Worm (Caenorhabditis elegans) whole organism, L2 larva: Measurements from ENCODE around the gene srt-16.

Experiments
- C34F6.9 ChIP-seq: fragments of 150-350 bp; optimal IDR thresholded peaks from 2 replicates; lab custom pipeline; 2014; ENCODE audit warnings: missing biosample characterization, missing genetic modification characterization
- F13H6.1 ChIP-seq: sonication (generic microtip); optimal IDR thresholded peaks from 2 replicates; lab custom pipeline; 2016; ENCODE audit warnings: missing genetic modification characterization, missing compliant biosample characterization
- Y55F3AM.14 ChIP-seq: fragments of 200-800 bp; sonication (Bioruptor generic); optimal IDR thresholded peaks from 2 replicates; lab custom pipeline; 2018; ENCODE audit warnings: mild to moderate bottlenecking, missing genetic modification characterization, missing compliant biosample characterization
- ZK546.5 ChIP-seq: sonication (generic microtip); optimal IDR thresholded peaks from 2 replicates; lab custom pipeline; 2017; ENCODE audit warnings: missing biosample characterization, missing genetic modification characterization
- aly-2 ChIP-seq: fragments of 150-350 bp; optimal IDR thresholded peaks from 2 replicates; lab custom pipeline; 2014; ENCODE audit warnings: missing biosample characterization, missing genetic modification characterization
- blmp-1 ChIP-seq: sonication (generic microtip); optimal IDR thresholded peaks from 2 replicates; lab custom pipeline; 2017; ENCODE audit warnings: missing genetic modification characterization, mild to moderate bottlenecking, missing compliant biosample characterization, antibody characterized with exemption, moderate library complexity; ENCODE audit not compliant: insufficient read depth
- ceh-16 ChIP-seq: fragments of 150-350 bp; optimal IDR thresholded peaks from 2 replicates; lab custom pipeline; 2014; ENCODE audit warnings: missing biosample characterization, missing genetic modification characterization
- ceh-82 ChIP-seq: fragments of 150-350 bp; optimal IDR thresholded peaks from 2 replicates; lab custom pipeline; 2014; ENCODE audit warnings: missing biosample characterization, missing genetic modification characterization
- crh-2 ChIP-seq: sonication (generic microtip); optimal IDR thresholded peaks from 2 replicates; lab custom pipeline; 2017; ENCODE audit warnings: missing biosample characterization, missing genetic modification characterization
- egl-27 ChIP-seq: sonication (generic microtip); optimal IDR thresholded peaks from 3 replicates; lab custom pipeline; 2017; ENCODE audit warnings: missing biosample characterization, missing genetic modification reagents, missing genetic modification characterization
- fos-1 ChIP-seq: fragments of 150-350 bp; optimal IDR thresholded peaks from 2 replicates; lab custom pipeline; 2014; ENCODE audit warnings: missing biosample characterization, missing genetic modification characterization
- lin-11 ChIP-seq: fragments of 150-350 bp; sonication (generic microtip); optimal IDR thresholded peaks from 2 replicates; lab custom pipeline; 2014; ENCODE audit warnings: missing biosample characterization, missing genetic modification characterization, inconsistent platforms, mixed read lengths
- lin-13 ChIP-seq: fragments of 150-350 bp; optimal IDR thresholded peaks from 2 replicates; lab custom pipeline; 2014; ENCODE audit warnings: missing biosample characterization, missing genetic modification reagents, missing genetic modification characterization
- lin-39 ChIP-seq: fragments of 150-350 bp; optimal IDR thresholded peaks from 2 replicates; lab custom pipeline; 2014; ENCODE audit warnings: missing biosample characterization, missing genetic modification reagents, missing genetic modification characterization
- lsy-2 ChIP-seq, 2 experiments: fragments of 150-350 bp in 1 of 2; sonication (generic microtip) in 1 of 2; optimal IDR thresholded peaks; 2 replicates each; lab custom pipeline; 2014 to 2017; ENCODE audit warnings: missing biosample characterization in 2 of 2, missing genetic modification characterization in 2 of 2
- mab-5 ChIP-seq: fragments of 150-350 bp; optimal IDR thresholded peaks from 2 replicates; lab custom pipeline; 2014; ENCODE audit warnings: missing biosample characterization, missing genetic modification characterization
- mbf-1 ChIP-seq: sonication (generic microtip); optimal IDR thresholded peaks from 2 replicates; lab custom pipeline; 2017; ENCODE audit warnings: missing biosample characterization, missing genetic modification characterization
- nhr-10 ChIP-seq: sonication (generic microtip); optimal IDR thresholded peaks from 2 replicates; lab custom pipeline; 2017; ENCODE audit warnings: missing biosample characterization, missing genetic modification characterization
- nhr-11 ChIP-seq: fragments of 150-350 bp; optimal IDR thresholded peaks from 2 replicates; lab custom pipeline; 2014; ENCODE audit warnings: missing biosample characterization, missing genetic modification characterization
- nhr-129 ChIP-seq: fragments of 150-350 bp; optimal IDR thresholded peaks from 2 replicates; lab custom pipeline; 2014; ENCODE audit warnings: missing biosample characterization, missing genetic modification characterization
- nhr-21 ChIP-seq: fragments of 150-350 bp; optimal IDR thresholded peaks from 2 replicates; lab custom pipeline; 2014; ENCODE audit warnings: missing biosample characterization, missing genetic modification characterization
- nhr-25 ChIP-seq: fragments of 150-350 bp; sonication (generic microtip); optimal IDR thresholded peaks from 3 replicates; lab custom pipeline; 2014; ENCODE audit warnings: missing biosample characterization, missing genetic modification characterization
- nhr-77 ChIP-seq: fragments of 150-350 bp; optimal IDR thresholded peaks from 2 replicates; lab custom pipeline; 2014; ENCODE audit warnings: missing biosample characterization, missing genetic modification characterization
- peb-1 ChIP-seq: fragments of 150-350 bp; optimal IDR thresholded peaks from 2 replicates; lab custom pipeline; 2014; ENCODE audit warnings: missing biosample characterization, missing genetic modification characterization
- sem-4 ChIP-seq: fragments of 150-350 bp; optimal IDR thresholded peaks from 2 replicates; lab custom pipeline; 2014; ENCODE audit warnings: missing biosample characterization, missing genetic modification reagents, missing genetic modification characterization
- skn-1 ChIP-seq: sonication (generic microtip); optimal IDR thresholded peaks from 2 replicates; lab custom pipeline; 2017; ENCODE audit warnings: missing biosample characterization, missing genetic modification characterization
- sma-9 ChIP-seq, 2 experiments: fragments of 150-350 bp in 1 of 2; sonication (generic microtip) in 1 of 2; optimal IDR thresholded peaks; 2 replicates each; lab custom pipeline; 2014 to 2016; ENCODE audit warnings: missing genetic modification characterization in 2 of 2, mild to moderate bottlenecking in 1 of 2, missing biosample characterization in 1 of 2, missing compliant biosample characterization in 1 of 2, missing genetic modification reagents in 1 of 2, moderate library complexity in 1 of 2
- snpc-4 ChIP-seq: fragments of 150-350 bp; optimal IDR thresholded peaks from 2 replicates; lab custom pipeline; 2014; ENCODE audit warnings: missing biosample characterization, missing genetic modification characterization
- unc-55 ChIP-seq: fragments of 150-350 bp; sonication (generic microtip); optimal IDR thresholded peaks from 3 replicates; lab custom pipeline; 2014; ENCODE audit warnings: missing biosample characterization, missing genetic modification reagents, missing genetic modification characterization
- unc-62 ChIP-seq: fragments of 150-350 bp; optimal IDR thresholded peaks from 2 replicates; lab custom pipeline; 2014; ENCODE audit warnings: missing biosample characterization, missing genetic modification reagents, missing genetic modification characterization
- zag-1 ChIP-seq: fragments of 150-350 bp; optimal IDR thresholded peaks from 2 replicates; lab custom pipeline; 2014; ENCODE audit warnings: missing biosample characterization, missing genetic modification characterization
- ztf-4 ChIP-seq: fragments of 150-350 bp; optimal IDR thresholded peaks from 2 replicates; lab custom pipeline; 2014; ENCODE audit warnings: missing biosample characterization, missing genetic modification characterization

srt-16 gene

ce11 chrV:3054254-3054653, 10.1 kb downstream of the srt-16 start, which contains the start of gene C50H11.8:
Gene C50H11.8 (plus strand): TSS chrV:3054554.
- no peak for TF ChIP-seq nhr-11 (tag; lab: Kevin White, UChicago)
- TF ChIP-seq lin-13 (GFP tag; lab: Kevin White, UChicago) = no peak
- no peak for TF ChIP-seq zag-1
- no peak for TF ChIP-seq unc-55 (GFP tag; lab: Kevin White, UChicago)
- TF ChIP-seq C34F6.9 (tag; lab: Kevin White, UChicago) = no peak
- TF ChIP-seq aly-2 (tag; lab: Kevin White, UChicago) = no peak
- no peak for TF ChIP-seq skn-1
- TF ChIP-seq ztf-4 (tag; lab: Kevin White, UChicago) = no peak
- TF ChIP-seq sem-4 = no peak
- TF ChIP-seq lsy-2 (tag; optimal IDR thresholded peaks at IDR 0.05; lab: Kevin White, UChicago) = no peak
- TF ChIP-seq lin-39 (tag; lab: Kevin White, UChicago) = no peak

ce11 chrV:3046364-3046763, 18.0 kb downstream of the srt-16 start:
- TF ChIP-seq crh-2 (tag; lab: Kevin White, UChicago) = no peak
- no peak for TF ChIP-seq nhr-21 (tag; lab: Kevin White, UChicago)
- TF ChIP-seq unc-55 (GFP tag; lab: Kevin White, UChicago) = no peak
- no peak for TF ChIP-seq lin-11 (tag; lab: Kevin White, UChicago)
- TF ChIP-seq ceh-16 = no peak
- no peak for TF ChIP-seq mbf-1 (tag; lab: Kevin White, UChicago)
- TF ChIP-seq blmp-1 (tag; lab: Kevin White, UChicago) = no peak
- no peak for TF ChIP-seq ceh-82 (tag; lab: Kevin White, UChicago)
- TF ChIP-seq sem-4 = no peak
- no peak for TF ChIP-seq C34F6.9 (tag; lab: Kevin White, UChicago)
- TF ChIP-seq nhr-129 (tag; lab: Kevin White, UChicago) = no peak
- no peak for TF ChIP-seq F13H6.1 (tag; lab: Kevin White, UChicago)

- TF ChIP-seq lsy-2 (tag; optimal IDR thresholded peaks at IDR 0.05; lab: Kevin White, UChicago) = no peak
- no peak for TF ChIP-seq nhr-129 (tag; lab: Kevin White, UChicago)
- TF ChIP-seq lin-13 (GFP tag; lab: Kevin White, UChicago) = no peak
- TF ChIP-seq skn-1 = no peak
- TF ChIP-seq sem-4 = no peak
- no peak for TF ChIP-seq zag-1
- no peak for TF ChIP-seq fos-1 (tag; lab: Kevin White, UChicago)
- TF ChIP-seq unc-62 (GFP tag; lab: Kevin White, UChicago) = no peak
- TF ChIP-seq ZK546.5 (tag; lab: Kevin White, UChicago) = no peak
- TF ChIP-seq mab-5 (tag; lab: Kevin White, UChicago) = no peak
- no peak for TF ChIP-seq F13H6.1 (tag; lab: Kevin White, UChicago)
- TF ChIP-seq peb-1 (tag; lab: Kevin White, UChicago) = no peak
- TF ChIP-seq nhr-10 (tag; lab: Kevin White, UChicago) = no peak
- TF ChIP-seq, all 48 proteins: peak for 0
These were observed 19.5 kb downstream of the srt-16 start, which contains the start of gene F59D6.1 for ce11 chrV:3044837-3045236. Gene F59D6.1 (plus strand): TSS chrV:3045137.

- TF ChIP-seq Y55F3AM.14 (GFP tag; lab: Kevin White, UChicago) (no peak), aly-2 (tag; lab: Kevin White, UChicago) (no peak), blmp-1 (tag; lab: Kevin White, UChicago) (no peak), lsy-2 (tag; optimal IDR thresholded peaks at IDR 0.05; lab: Kevin White, UChicago) (no peak), egl-27 (tag; lab: Kevin White, UChicago) (no peak), nhr-77 (no peak), sma-9 (GFP tag; optimal IDR thresholded peaks at IDR 0.05; lab: Kevin White, UChicago) (no peak), sma-9 (tag; optimal IDR thresholded peaks at IDR 0.05; lab: Kevin White, UChicago) (no peak), snpc-4 (tag; lab: Kevin White, UChicago) (no peak), unc-62 (GFP tag; lab: Kevin White, UChicago) (no peak), nhr-25 (no peak)
These were observed 23.4 kb downstream of the srt-16 start for ce11 chrV:3040930-3041329.

ce11 chrV:3039282-3039681, 25.0 kb downstream of the srt-16 start, which contains the start of gene chpf-2:
Gene chpf-2 (minus strand): TSS chrV:3039382.
- TF ChIP-seq mab-5 (tag; lab: Kevin White, UChicago) (no peak), skn-1 (no peak), nhr-10 (tag; lab: Kevin White, UChicago) (no peak), ceh-16 (no peak)
